Worm (Caenorhabditis elegans) whole organism, L1 larva: Measurements from ENCODE around the gene ccd-5.

Experiments
- C04F5.9 ChIP-seq: sonication (generic microtip); optimal IDR thresholded peaks from 2 replicates; lab custom pipeline; 2016; ENCODE audit warnings: missing genetic modification characterization, missing compliant biosample characterization
- alr-1 ChIP-seq: fragments of 200-800 bp; sonication (Bioruptor generic); optimal IDR thresholded peaks from 2 replicates; lab custom pipeline; 2018; ENCODE audit warnings: borderline replicate concordance, mild to moderate bottlenecking, missing genetic modification characterization, missing compliant biosample characterization
- aly-2 ChIP-seq: fragments of 150-350 bp; optimal IDR thresholded peaks from 2 replicates; lab custom pipeline; 2014; ENCODE audit warnings: missing biosample characterization, missing genetic modification characterization
- ceh-8 ChIP-seq: fragments of 200-800 bp; sonication (Bioruptor generic); optimal IDR thresholded peaks from 2 replicates; lab custom pipeline; 2018; ENCODE audit warnings: mild to moderate bottlenecking, missing genetic modification characterization, moderate library complexity, missing compliant biosample characterization
- ceh-90 ChIP-seq: sonication (generic microtip); optimal IDR thresholded peaks from 2 replicates; lab custom pipeline; 2016; ENCODE audit warnings: missing genetic modification characterization, missing compliant biosample characterization
- ces-1 ChIP-seq: fragments of 150-350 bp; optimal IDR thresholded peaks from 2 replicates; lab custom pipeline; 2014; ENCODE audit warnings: missing biosample characterization, missing genetic modification reagents, missing genetic modification characterization
- efl-3 ChIP-seq: fragments of 200-800 bp; sonication (Bioruptor generic); optimal IDR thresholded peaks from 2 replicates; lab custom pipeline; 2018; ENCODE audit warnings: mild to moderate bottlenecking, missing genetic modification characterization, missing compliant biosample characterization
- egl-13 ChIP-seq: sonication (generic microtip); optimal IDR thresholded peaks from 2 replicates; lab custom pipeline; 2016; ENCODE audit warnings: missing genotype, missing genetic modification reagents, missing genetic modification characterization, missing compliant biosample characterization
- egl-27 ChIP-seq, 2 experiments: fragments of 150-350 bp in 1 of 2; sonication (generic microtip); optimal IDR thresholded peaks; 3 replicates each; lab custom pipeline; 2017 to 2018; ENCODE audit warnings: missing biosample characterization in 2 of 2, missing genetic modification characterization in 2 of 2, missing genetic modification reagents in 2 of 2
- elt-2 ChIP-seq: sonication (generic microtip); optimal IDR thresholded peaks from 2 replicates; lab custom pipeline; 2016; ENCODE audit warnings: missing genetic modification characterization, mild to moderate bottlenecking, inconsistent platforms, missing compliant biosample characterization, missing genetic modification reagents
- elt-3 ChIP-seq, 6 experiments: fragments of 150-350 bp in 1 of 6; sonication (generic microtip); optimal IDR thresholded peaks; 2 replicates each; lab custom pipeline; 2017 to 2018; ENCODE audit warnings: missing biosample characterization in 6 of 6, missing genetic modification characterization in 6 of 6, inconsistent platforms in 1 of 6
- ets-5 ChIP-seq: fragments of 200-800 bp; sonication (Bioruptor generic); IDR thresholded peaks from 2 replicates; pipeline ENCODE4 v1.3.6; 2022; ENCODE audit warnings: missing genetic modification characterization, missing compliant biosample characterization
- fkh-8 ChIP-seq: sonication (generic microtip); optimal IDR thresholded peaks from 2 replicates; lab custom pipeline; 2016; ENCODE audit warnings: mild to moderate bottlenecking, missing genetic modification characterization, missing compliant biosample characterization
- grh-1 ChIP-seq: fragments of 200-800 bp; sonication (Bioruptor generic); IDR thresholded peaks from 2 replicates; pipeline ENCODE4 v1.3.6; 2022; ENCODE audit warnings: missing genetic modification reagents, missing genetic modification characterization, missing compliant biosample characterization
- hpl-2 ChIP-seq: fragments of 150-350 bp; optimal IDR thresholded peaks from 2 replicates; lab custom pipeline; 2014; ENCODE audit warnings: missing biosample characterization, missing genetic modification reagents, missing genetic modification characterization
- jun-1 ChIP-seq: fragments of 150-350 bp; optimal IDR thresholded peaks from 2 replicates; lab custom pipeline; 2014; ENCODE audit warnings: missing biosample characterization, missing genetic modification reagents, missing genetic modification characterization
- lin-14 ChIP-seq: fragments of 200-800 bp; sonication (Bioruptor generic); optimal IDR thresholded peaks from 2 replicates; lab custom pipeline; 2018; ENCODE audit warnings: mild to moderate bottlenecking, missing genetic modification characterization, moderate library complexity, missing compliant biosample characterization
- lin-35 ChIP-seq, 2 experiments: fragments of 150-350 bp; optimal IDR thresholded peaks; 2 replicates each; lab custom pipeline; 2014; ENCODE audit warnings: missing biosample characterization in 2 of 2, missing genetic modification characterization in 2 of 2, missing genetic modification reagents in 2 of 2
- lin-39 ChIP-seq: fragments of 150-350 bp; optimal IDR thresholded peaks from 2 replicates; lab custom pipeline; 2014; ENCODE audit warnings: missing biosample characterization, missing genetic modification reagents, missing genetic modification characterization
- lir-3 ChIP-seq: sonication (generic microtip); optimal IDR thresholded peaks from 2 replicates; lab custom pipeline; 2016; ENCODE audit warnings: mild to moderate bottlenecking, missing genetic modification characterization, moderate library complexity, missing compliant biosample characterization; ENCODE audit not compliant: poor library complexity
- lsy-2 ChIP-seq, 2 experiments: fragments of 150-350 bp; optimal IDR thresholded peaks; 2 replicates each; lab custom pipeline; 2014; ENCODE audit warnings: missing biosample characterization in 2 of 2, missing genetic modification characterization in 2 of 2
- mdl-1 ChIP-seq, 2 experiments: fragments of 150-350 bp; optimal IDR thresholded peaks; 2 replicates each; lab custom pipeline; 2014 to 2017; ENCODE audit warnings: missing biosample characterization in 2 of 2, missing genetic modification characterization in 2 of 2, inconsistent platforms in 1 of 2
- mep-1 ChIP-seq: fragments of 150-350 bp; optimal IDR thresholded peaks from 2 replicates; lab custom pipeline; 2014; ENCODE audit warnings: missing biosample characterization, missing genetic modification characterization
- nhr-11 ChIP-seq: fragments of 150-350 bp; optimal IDR thresholded peaks from 2 replicates; lab custom pipeline; 2014; ENCODE audit warnings: missing biosample characterization, missing genetic modification characterization
- nhr-19 ChIP-seq: fragments of 200-800 bp; sonication (Bioruptor generic); conservative IDR thresholded peaks from 2 replicates; pipeline ENCODE4 v1.3.6; 2022; ENCODE audit warnings: missing genetic modification characterization, missing compliant biosample characterization
- nhr-20 ChIP-seq: sonication (generic microtip); optimal IDR thresholded peaks from 2 replicates; lab custom pipeline; 2016; ENCODE audit warnings: mild to moderate bottlenecking, missing genetic modification characterization, missing compliant biosample characterization
- nhr-237 ChIP-seq: fragments of 150-350 bp; optimal IDR thresholded peaks from 2 replicates; lab custom pipeline; 2014; ENCODE audit warnings: missing biosample characterization, missing genetic modification characterization
- nhr-71 ChIP-seq: sonication (generic microtip); optimal IDR thresholded peaks from 2 replicates; lab custom pipeline; 2016; ENCODE audit warnings: mild to moderate bottlenecking, missing genetic modification characterization, moderate library complexity, missing compliant biosample characterization
- nhr-85 ChIP-seq: sonication (generic microtip); peaks from one replicate; lab custom pipeline; 2016; ENCODE audit warnings: missing genetic modification characterization, inconsistent platforms, missing compliant biosample characterization
- nhr-90 ChIP-seq: sonication (generic microtip); optimal IDR thresholded peaks from 2 replicates; lab custom pipeline; 2016; ENCODE audit warnings: mild to moderate bottlenecking, missing genetic modification characterization, missing compliant biosample characterization; ENCODE audit not compliant: poor library complexity
- pag-3 ChIP-seq: sonication (generic microtip); optimal IDR thresholded peaks from 2 replicates; lab custom pipeline; 2017; ENCODE audit warnings: missing genetic modification characterization, mild to moderate bottlenecking, missing compliant biosample characterization, antibody characterized with exemption, borderline replicate concordance; ENCODE audit not compliant: insufficient read depth
- pax-3 ChIP-seq: fragments of 200-800 bp; sonication (Bioruptor generic); optimal IDR thresholded peaks from 2 replicates; lab custom pipeline; 2018; ENCODE audit warnings: mild to moderate bottlenecking, missing genetic modification characterization, moderate library complexity, missing compliant biosample characterization
- pqm-1 ChIP-seq: sonication (generic microtip); optimal IDR thresholded peaks from 3 replicates; lab custom pipeline; 2017; ENCODE audit warnings: missing biosample characterization, missing genetic modification characterization
- skn-1 ChIP-seq: fragments of 150-350 bp; optimal IDR thresholded peaks from 2 replicates; lab custom pipeline; 2014; ENCODE audit warnings: missing biosample characterization, missing genetic modification characterization
- snpc-4 ChIP-seq: fragments of 150-350 bp; optimal IDR thresholded peaks from 2 replicates; lab custom pipeline; 2014; ENCODE audit warnings: missing biosample characterization, missing genetic modification characterization
- snu-23 ChIP-seq: sonication (generic microtip); optimal IDR thresholded peaks from 2 replicates; lab custom pipeline; 2016; ENCODE audit warnings: missing genetic modification characterization, missing compliant biosample characterization
- sox-4 ChIP-seq: sonication (generic microtip); optimal IDR thresholded peaks from 2 replicates; lab custom pipeline; 2016; ENCODE audit warnings: missing genetic modification characterization, missing compliant biosample characterization
- sptf-1 ChIP-seq: fragments of 150-350 bp; optimal IDR thresholded peaks from 2 replicates; lab custom pipeline; 2014; ENCODE audit warnings: missing biosample characterization, missing genetic modification characterization
- sup-37 ChIP-seq: fragments of 200-800 bp; sonication (Bioruptor generic); optimal IDR thresholded peaks from 2 replicates; lab custom pipeline; 2018; ENCODE audit warnings: mild to moderate bottlenecking, missing genetic modification characterization, missing compliant biosample characterization
- swsn-7 ChIP-seq: sonication (generic microtip); optimal IDR thresholded peaks from 2 replicates; lab custom pipeline; 2016; ENCODE audit warnings: missing genetic modification characterization, missing compliant biosample characterization
- tbx-2 ChIP-seq: sonication (generic microtip); optimal IDR thresholded peaks from 2 replicates; lab custom pipeline; 2016; ENCODE audit warnings: missing genetic modification characterization, missing compliant biosample characterization
- tlp-1 ChIP-seq: fragments of 150-350 bp; optimal IDR thresholded peaks from 2 replicates; lab custom pipeline; 2014; ENCODE audit warnings: missing biosample characterization, missing genetic modification characterization
- unc-130 ChIP-seq: fragments of 150-350 bp; optimal IDR thresholded peaks from 2 replicates; lab custom pipeline; 2017; ENCODE audit warnings: missing biosample characterization, missing genetic modification characterization, inconsistent platforms
- unc-30 ChIP-seq: sonication (generic microtip); optimal IDR thresholded peaks from 2 replicates; lab custom pipeline; 2017; ENCODE audit warnings: missing biosample characterization, missing genetic modification characterization
- unc-98 ChIP-seq: fragments of 200-800 bp; sonication (Bioruptor generic); IDR thresholded peaks from 2 replicates; pipeline ENCODE4 v1.3.6; 2022; ENCODE audit warnings: missing genetic modification characterization, missing compliant biosample characterization
- vab-15 ChIP-seq: sonication (generic microtip); optimal IDR thresholded peaks from 2 replicates; lab custom pipeline; 2017; ENCODE audit warnings: missing genotype, mild to moderate bottlenecking, missing genetic modification characterization, missing compliant biosample characterization
- zag-1 ChIP-seq: fragments of 150-350 bp; optimal IDR thresholded peaks from 2 replicates; lab custom pipeline; 2014; ENCODE audit warnings: missing biosample characterization, missing genetic modification characterization

The ccd-5 gene

ce11 chrX:2581828-2582589, 9.6 kb upstream of the ccd-5 start (continued):
- TF ChIP-seq sptf-1 (tag; lab: Kevin White, UChicago), result no peak
- peak; percentile 63 for TF ChIP-seq vab-15 (tag; lab: Kevin White, UChicago)
- TF ChIP-seq snu-23 (GFP tag; lab: Kevin White, UChicago), result peak; percentile 69
- TF ChIP-seq jun-1 (tag; lab: Kevin White, UChicago), result no peak
- TF ChIP-seq snpc-4 (tag; lab: Kevin White, UChicago), result no peak
- TF ChIP-seq elt-3 (tag; optimal IDR thresholded peaks at IDR 0.05; lab: Kevin White, UChicago), result peak in 2 of 6 experiments; percentile 52 to 61
- TF ChIP-seq nhr-20 (tag; lab: Kevin White, UChicago), result peak; percentile 73
- TF ChIP-seq mep-1 (tag; lab: Kevin White, UChicago), result peak; percentile 48
- TF ChIP-seq nhr-19 (GFP tag; lab: Robert Waterston, UW), result 0 out of 2 replicates have a peak, but pooled peaks have one; percentile 12
- peak in 1 of 2 experiments; percentile 59 for TF ChIP-seq lin-35 (GFP tag; optimal IDR thresholded peaks at IDR 0.05; lab: Kevin White, UChicago)
- peak; percentile 80 for TF ChIP-seq lin-14
- TF ChIP-seq egl-13, result no peak
- TF ChIP-seq nhr-85, result peak; percentile 91
- no peak for TF ChIP-seq ceh-90
- TF ChIP-seq hpl-2 (GFP tag; lab: Kevin White, UChicago), result no peak
- no peak for TF ChIP-seq lin-39 (tag; lab: Kevin White, UChicago)
- TF ChIP-seq lsy-2 (tag; optimal IDR thresholded peaks at IDR 0.05; lab: Kevin White, UChicago), result peak in 1 of 2 experiments; percentile 10
- peak; percentile 32 for TF ChIP-seq nhr-90 (tag; lab: Kevin White, UChicago)
- TF ChIP-seq fkh-8 (tag; lab: Kevin White, UChicago), result no peak
- TF ChIP-seq alr-1, result no peak
- no peak for TF ChIP-seq efl-3 (GFP tag; lab: Kevin White, UChicago)
- TF ChIP-seq unc-98 (GFP tag; lab: Robert Waterston, UW), result no peak
- TF ChIP-seq egl-27 (tag; optimal IDR thresholded peaks at IDR 0.05; lab: Kevin White, UChicago), result no peak
- peak; percentile 8 for TF ChIP-seq tbx-2 (tag; lab: Kevin White, UChicago)

DNA sequence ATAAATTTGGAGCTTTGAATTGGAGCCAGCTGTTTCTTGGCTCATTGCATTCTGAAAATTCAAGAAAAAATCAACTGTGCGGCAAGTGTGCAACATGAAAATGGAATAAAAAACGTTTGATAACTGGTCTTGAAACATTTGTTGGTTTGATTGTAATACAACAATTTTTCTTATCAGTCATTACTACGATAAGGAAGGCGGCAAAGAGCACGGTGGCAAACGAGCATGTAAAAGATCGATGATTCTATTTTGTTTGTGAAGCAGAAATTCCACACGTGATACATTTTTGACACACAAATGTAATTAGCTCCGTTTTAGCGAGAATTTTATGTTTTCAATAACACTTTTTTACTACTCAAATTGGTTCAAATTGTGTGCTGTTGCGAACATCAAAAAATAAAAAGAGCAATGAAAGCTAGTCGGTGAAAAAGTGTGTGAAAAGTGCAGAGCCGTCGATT, 8.1 kb upstream of the ccd-5 start, which contains the start of gene H01M10.1:
H01M10.1 (minus strand) TSS at position 51 of the 458 bp plus-strand sequence.
- TF ChIP-seq swsn-7 (tag; lab: Kevin White, UChicago), result no peak
- no peak for TF ChIP-seq skn-1 (tag; lab: Kevin White, UChicago)
- TF ChIP-seq nhr-11, result no peak
- no peak for TF ChIP-seq lir-3 (tag; lab: Kevin White, UChicago)
- no peak for TF ChIP-seq ceh-8 (GFP tag; lab: Kevin White, UChicago)
- peak in 1 of 2 experiments; percentile 26 for TF ChIP-seq lin-35 (GFP tag; optimal IDR thresholded peaks at IDR 0.05; lab: Kevin White, UChicago)
- TF ChIP-seq unc-30, result no peak
- TF ChIP-seq sptf-1 (tag; lab: Kevin White, UChicago), result no peak
- TF ChIP-seq tbx-2 (tag; lab: Kevin White, UChicago), result no peak
- TF ChIP-seq mdl-1 (tag; optimal IDR thresholded peaks at IDR 0.05; lab: Kevin White, UChicago), result peak in 1 of 2 experiments; percentile 4
- no peak for TF ChIP-seq sup-37
- TF ChIP-seq sox-4 (tag; lab: Kevin White, UChicago), result no peak
- no peak for TF ChIP-seq tlp-1 (tag; lab: Kevin White, UChicago)
- TF ChIP-seq nhr-71 (tag; lab: Kevin White, UChicago), result peak; percentile 34
- peak in 1 of 2 experiments; percentile 5 for TF ChIP-seq lsy-2 (tag; optimal IDR thresholded peaks at IDR 0.05; lab: Kevin White, UChicago)
- TF ChIP-seq pag-3 (tag; lab: Kevin White, UChicago), result no peak
- TF ChIP-seq aly-2, result no peak
- peak; percentile 20 for TF ChIP-seq pqm-1 (tag; lab: Kevin White, UChicago)
- no peak for TF ChIP-seq ceh-90
- no peak for TF ChIP-seq grh-1 (GFP tag; lab: Robert Waterston, UW)
- no peak for TF ChIP-seq unc-130 (tag; lab: Kevin White, UChicago)
- TF ChIP-seq zag-1 (tag; lab: Kevin White, UChicago), result no peak
- no peak for TF ChIP-seq nhr-237
- no peak for TF ChIP-seq ces-1
- no peak for TF ChIP-seq pax-3 (tag; lab: Kevin White, UChicago)
- TF ChIP-seq nhr-20 (tag; lab: Kevin White, UChicago), result peak; percentile 31
- TF ChIP-seq C04F5.9, result no peak
- no peak for TF ChIP-seq fkh-8 (tag; lab: Kevin White, UChicago)
- TF ChIP-seq elt-3 (tag; optimal IDR thresholded peaks at IDR 0.05; lab: Kevin White, UChicago), result no peak
- peak; percentile 9 for TF ChIP-seq lin-14
- TF ChIP-seq ets-5, result no peak
- peak; percentile 94 for TF ChIP-seq elt-2 (tag; lab: Kevin White, UChicago)
